Fruit fly (Drosophila melanogaster) whole organism, embryonic: Measurements from ENCODE around the gene Cad96Cb.

ENCODE experiments used
- B-H2 ChIP-seq: fragments of 200-800 bp; sonication (Bioruptor generic); optimal IDR thresholded peaks from 2 replicates; lab custom pipeline; 2018; ENCODE audit warnings: missing biosample characterization, mild to moderate bottlenecking, missing genetic modification characterization
- CG10565 ChIP-seq: fragments of 200-800 bp; sonication (Bioruptor generic); optimal IDR thresholded peaks from 3 replicates; lab custom pipeline; 2016; ENCODE audit warnings: missing biosample characterization, mild to moderate bottlenecking, missing genetic modification characterization
- CG11085 ChIP-seq: fragments of 200-800 bp; sonication (Bioruptor generic); IDR thresholded peaks from 2 replicates; pipeline ENCODE4 v1.3.6; 2022; ENCODE audit warnings: missing biosample characterization, missing genetic modification characterization
- CG11456 ChIP-seq: fragments of 200-800 bp; sonication (Bioruptor generic); IDR thresholded peaks from 3 replicates; pipeline ENCODE4 v1.3.6; 2022; ENCODE audit warnings: missing biosample characterization, missing genetic modification characterization
- CG11695 ChIP-seq: fragments of 200-800 bp; sonication (Bioruptor generic); IDR thresholded peaks from 3 replicates; pipeline ENCODE4 v1.3.6; 2022; ENCODE audit warnings: missing biosample characterization, missing genetic modification characterization
- CG12104 ChIP-seq: fragments of 200-800 bp; sonication (Bioruptor generic); optimal IDR thresholded peaks from 3 replicates; lab custom pipeline; 2016; ENCODE audit warnings: missing biosample characterization, missing genetic modification characterization
- CG12942 ChIP-seq: fragments of 200-800 bp; sonication (Bioruptor generic); optimal IDR thresholded peaks from 3 replicates; lab custom pipeline; 2016; ENCODE audit warnings: missing biosample characterization, missing genetic modification characterization
- CG1529 ChIP-seq: fragments of 200-800 bp; sonication (Bioruptor generic); optimal IDR thresholded peaks from 3 replicates; lab custom pipeline; 2018; ENCODE audit warnings: missing biosample characterization, missing genetic modification characterization
- CG15696 ChIP-seq: fragments of 200-800 bp; sonication (Bioruptor generic); optimal IDR thresholded peaks from 2 replicates; lab custom pipeline; 2019; ENCODE audit warnings: missing biosample characterization, mild to moderate bottlenecking, missing genetic modification characterization, moderate library complexity
- CG1647 ChIP-seq: fragments of 200-800 bp; sonication (Bioruptor generic); optimal IDR thresholded peaks from 3 replicates; lab custom pipeline; 2016; ENCODE audit warnings: missing biosample characterization, missing genetic modification characterization
- CG18476 ChIP-seq: fragments of 200-800 bp; sonication (Bioruptor generic); optimal IDR thresholded peaks from 2 replicates; lab custom pipeline; 2016; ENCODE audit warnings: missing biosample characterization, mild to moderate bottlenecking, missing genetic modification characterization
- CG2202 ChIP-seq: fragments of 200-800 bp; sonication (Bioruptor generic); optimal IDR thresholded peaks from 2 replicates; lab custom pipeline; 2018; ENCODE audit warnings: missing biosample characterization, mild to moderate bottlenecking, missing genetic modification characterization
- CG3281 ChIP-seq: fragments of 200-800 bp; sonication (Bioruptor generic); optimal IDR thresholded peaks from 3 replicates; lab custom pipeline; 2017; ENCODE audit warnings: missing biosample characterization, mild to moderate bottlenecking, missing genetic modification characterization
- CG3726 ChIP-seq: fragments of 200-800 bp; sonication (Bioruptor generic); IDR thresholded peaks from 3 replicates; pipeline ENCODE4, ENCODE4 v1.3.6; 2022; ENCODE audit warnings: missing biosample characterization, missing genetic modification characterization
- CG3847 ChIP-seq: fragments of 200-800 bp; sonication (Bioruptor generic); IDR thresholded peaks from 2 replicates; pipeline ENCODE4 v1.3.6; 2022; ENCODE audit warnings: missing biosample characterization, missing genetic modification characterization
- CG43689 ChIP-seq: fragments of 200-800 bp; sonication (Bioruptor generic); IDR thresholded peaks from 2 replicates; pipeline ENCODE4 v1.3.6; 2022; ENCODE audit warnings: missing biosample characterization, missing genetic modification characterization
- CG6254 ChIP-seq: fragments of 200-800 bp; sonication (Bioruptor generic); optimal IDR thresholded peaks from 3 replicates; lab custom pipeline; 2017; ENCODE audit warnings: mild to moderate bottlenecking, missing biosample characterization, missing genetic modification reagents, missing genetic modification characterization
- CG7556 ChIP-seq: fragments of 200-800 bp; sonication (Bioruptor generic); optimal IDR thresholded peaks from 2 replicates; lab custom pipeline; 2017; ENCODE audit warnings: missing biosample characterization, mild to moderate bottlenecking, missing genetic modification characterization
- CG7987 ChIP-seq: fragments of 200-800 bp; sonication (Bioruptor generic); optimal IDR thresholded peaks from 2 replicates; lab custom pipeline; 2018; ENCODE audit warnings: missing biosample characterization, mild to moderate bottlenecking, missing genetic modification characterization, moderate library complexity
- CG8089 ChIP-seq: fragments of 200-800 bp; sonication (Bioruptor generic); optimal IDR thresholded peaks from 3 replicates; lab custom pipeline; 2016; ENCODE audit warnings: missing biosample characterization, missing genetic modification characterization
- CG9797 ChIP-seq: fragments of 200-800 bp; sonication (Bioruptor generic); optimal IDR thresholded peaks from 3 replicates; lab custom pipeline; 2018; ENCODE audit warnings: missing biosample characterization, mild to moderate bottlenecking, missing genetic modification characterization
- CG9932 ChIP-seq: fragments of 200-800 bp; sonication (Bioruptor generic); IDR thresholded peaks from 2 replicates; pipeline ENCODE4 v1.3.6; 2022; ENCODE audit warnings: missing biosample characterization, missing genetic modification characterization
- Camta ChIP-seq: fragments of 200-800 bp; sonication (Bioruptor generic); optimal IDR thresholded peaks from 2 replicates; lab custom pipeline; 2016; ENCODE audit warnings: missing biosample characterization, missing genetic modification characterization
- Chrac-16 ChIP-seq: fragments of 200-800 bp; sonication (Bioruptor generic); optimal IDR thresholded peaks from 3 replicates; lab custom pipeline; 2016; ENCODE audit warnings: missing biosample characterization, missing genetic modification characterization
- CkIIα-i1 ChIP-seq: fragments of 200-800 bp; sonication (Bioruptor generic); IDR thresholded peaks from 2 replicates; pipeline ENCODE4 v1.3.6; 2022; ENCODE audit warnings: missing biosample characterization, missing genetic modification characterization
- CrebB ChIP-seq: fragments of 200-800 bp; sonication (Bioruptor generic); optimal IDR thresholded peaks from 3 replicates; lab custom pipeline; 2018; ENCODE audit warnings: missing biosample characterization, mild to moderate bottlenecking, missing genetic modification characterization
- E2f1 ChIP-seq: fragments of 200-800 bp; sonication (Bioruptor generic); IDR thresholded peaks from 2 replicates; pipeline ENCODE4 v1.3.6; 2022; ENCODE audit warnings: missing biosample characterization, missing genetic modification characterization
- ERR ChIP-seq: fragments of 200-800 bp; sonication (Bioruptor generic); optimal IDR thresholded peaks from 2 replicates; lab custom pipeline; 2016; ENCODE audit warnings: missing biosample characterization, missing genetic modification characterization
- Fer3 ChIP-seq: fragments of 200-800 bp; sonication (Bioruptor generic); optimal IDR thresholded peaks from 2 replicates; lab custom pipeline; 2018; ENCODE audit warnings: missing biosample characterization, mild to moderate bottlenecking, missing genetic modification characterization, moderate library complexity
- GATAe ChIP-seq: fragments of 200-800 bp; sonication (Bioruptor generic); conservative IDR thresholded peaks from 2 replicates; pipeline ENCODE4 v1.3.6; 2022; ENCODE audit warnings: missing biosample characterization, missing genetic modification characterization
- Oaz ChIP-seq: fragments of 200-800 bp; sonication (Bioruptor generic); IDR thresholded peaks from 2 replicates; pipeline ENCODE4 v1.3.6; 2022; ENCODE audit warnings: missing biosample characterization, missing genetic modification characterization
- Optix ChIP-seq: fragments of 200-800 bp; sonication (Bioruptor generic); IDR thresholded peaks from 3 replicates; pipeline ENCODE4 v1.3.6; 2022; ENCODE audit warnings: missing biosample characterization, missing genetic modification characterization
- Side ChIP-seq: fragments of 200-800 bp; sonication (Bioruptor generic); optimal IDR thresholded peaks from 2 replicates; lab custom pipeline; 2016; ENCODE audit warnings: missing biosample characterization, missing genetic modification characterization
- TFAM ChIP-seq: fragments of 200-800 bp; sonication (Bioruptor generic); optimal IDR thresholded peaks from 2 replicates; lab custom pipeline; 2017; ENCODE audit warnings: missing biosample characterization, missing genetic modification characterization, inconsistent platforms
- Taf1 ChIP-seq: fragments of 200-800 bp; sonication (Bioruptor generic); IDR thresholded peaks from 2 replicates; pipeline ENCODE4 v1.3.6; 2022; ENCODE audit warnings: missing biosample characterization, missing genetic modification characterization
- croc ChIP-seq: fragments of 200-800 bp; sonication (Bioruptor generic); conservative IDR thresholded peaks from 3 replicates; pipeline ENCODE4 v1.3.6; 2022; ENCODE audit warnings: missing biosample characterization, missing genetic modification characterization
- dm ChIP-seq: fragments of 200-800 bp; sonication (Bioruptor generic); optimal IDR thresholded peaks from 3 replicates; lab custom pipeline; 2016; ENCODE audit warnings: missing biosample characterization, missing genetic modification characterization
- dmrt11E ChIP-seq: fragments of 200-800 bp; sonication (Bioruptor generic); optimal IDR thresholded peaks from 3 replicates; lab custom pipeline; 2018; ENCODE audit warnings: missing biosample characterization, mild to moderate bottlenecking, missing genetic modification characterization, moderate library complexity
- dpn ChIP-seq, 2 experiments: fragments of 200-800 bp; sonication (Bioruptor generic); optimal IDR thresholded peaks; 3 replicates each; lab custom pipeline; 2016; ENCODE audit warnings: missing biosample characterization in 2 of 2, missing genetic modification characterization in 2 of 2
- esg ChIP-seq: fragments of 200-800 bp; sonication (Bioruptor generic); conservative IDR thresholded peaks from 2 replicates; pipeline ENCODE4 v1.3.6; 2022; ENCODE audit warnings: missing biosample characterization, missing genetic modification characterization
- fru ChIP-seq: fragments of >200 bp; optimal IDR thresholded peaks from 2 replicates; lab custom pipeline; 2017
- ftz-f1 ChIP-seq: fragments of 200-800 bp; sonication (Bioruptor generic); optimal IDR thresholded peaks from 2 replicates; lab custom pipeline; 2016; ENCODE audit warnings: missing biosample characterization, missing genetic modification characterization
- gt ChIP-seq: fragments of 200-800 bp; sonication (Bioruptor generic); IDR thresholded peaks from 2 replicates; pipeline ENCODE4 v1.3.6; 2022; ENCODE audit warnings: missing biosample characterization, missing genetic modification characterization
- h ChIP-seq: fragments of >200 bp; optimal IDR thresholded peaks from 2 replicates; lab custom pipeline; 2017
- ham ChIP-seq: fragments of 200-800 bp; sonication (Bioruptor generic); IDR thresholded peaks from 2 replicates; pipeline ENCODE4 v1.3.6; 2022; ENCODE audit warnings: missing biosample characterization, missing genetic modification characterization
- nom ChIP-seq: fragments of 200-800 bp; sonication (Bioruptor generic); optimal IDR thresholded peaks from 2 replicates; lab custom pipeline; 2017; ENCODE audit warnings: missing biosample characterization, missing genetic modification characterization, mild to moderate bottlenecking, moderate library complexity, missing genetic modification reagents
- schlank ChIP-seq: fragments of 200-800 bp; sonication (Bioruptor generic); optimal IDR thresholded peaks from 2 replicates; lab custom pipeline; 2018; ENCODE audit warnings: missing biosample characterization, mild to moderate bottlenecking, missing genetic modification characterization
- ssp ChIP-seq: fragments of 200-800 bp; sonication (Bioruptor generic); IDR thresholded peaks from 2 replicates; pipeline ENCODE4 v1.3.6; 2022; ENCODE audit warnings: missing biosample characterization, missing genetic modification characterization
- tup ChIP-seq: fragments of 200-800 bp; sonication (Bioruptor generic); optimal IDR thresholded peaks from 2 replicates; lab custom pipeline; 2016; ENCODE audit warnings: missing biosample characterization, mild to moderate bottlenecking, missing genetic modification characterization, moderate library complexity
- tx ChIP-seq: fragments of 200-800 bp; sonication (Bioruptor generic); optimal IDR thresholded peaks from 2 replicates; lab custom pipeline; 2016; ENCODE audit warnings: missing biosample characterization, missing genetic modification characterization
- vvl ChIP-seq: fragments of 200-800 bp; sonication (Bioruptor generic); IDR thresholded peaks from 2 replicates; pipeline ENCODE4 v1.3.6; 2022; ENCODE audit warnings: missing biosample characterization, missing genetic modification characterization
- zf30C ChIP-seq: fragments of 200-800 bp; sonication (Bioruptor generic); optimal IDR thresholded peaks from 3 replicates; lab custom pipeline; 2018; ENCODE audit warnings: missing biosample characterization, mild to moderate bottlenecking, missing genetic modification characterization

Cad96Cb gene

dm6 chr3R:25207405-25208003, 24.6 kb downstream of the Cad96Cb start (continued):
- TF ChIP-seq CG3847 (GFP tag; lab: Robert Waterston, UW): peak; percentile 54; the same call in 1 of the 2 replicates
- no peak for TF ChIP-seq ham
- peak; percentile 86 for TF ChIP-seq CG11695
- no peak for TF ChIP-seq GATAe (GFP tag; lab: Robert Waterston, UW)
- TF ChIP-seq CG8089 (GFP tag; lab: Kevin White, UChicago): no peak
- TF ChIP-seq CG12104: peak; percentile 67
- no peak for TF ChIP-seq CG43689 (GFP tag; lab: Robert Waterston, UW)
- peak; percentile 53 for TF ChIP-seq CG12942 (GFP tag; lab: Kevin White, UChicago)
- no peak for TF ChIP-seq h
- peak; percentile 16 for TF ChIP-seq CG7987
- TF ChIP-seq Fer3 (tag; lab: Kevin White, UChicago): peak; percentile 72
- peak; percentile 34 for TF ChIP-seq CrebB (tag; lab: Kevin White, UChicago)
- no peak for TF ChIP-seq fru
- TF ChIP-seq CG7556 (GFP tag; lab: Kevin White, UChicago): peak; percentile 74
- TF ChIP-seq dpn (GFP tag; optimal IDR thresholded peaks at IDR 0.05; lab: Kevin White, UChicago): peak; percentile 41 to 70
- peak; percentile 62; the same call in 1 of the 2 replicates for TF ChIP-seq esg (GFP tag; lab: Robert Waterston, UW)
- TF ChIP-seq CG9932: peak; percentile 55
- peak; percentile 64 for TF ChIP-seq CG1529 (GFP tag; lab: Kevin White, UChicago)
- TF ChIP-seq Taf1 (GFP tag; lab: Robert Waterston, UW): 0 out of 2 replicates have a peak, but pooled peaks have one; percentile 16
- TF ChIP-seq tx (GFP tag; lab: Kevin White, UChicago): peak; percentile 10
- peak; percentile 65 for TF ChIP-seq CG18476 (GFP tag; lab: Kevin White, UChicago)
- TF ChIP-seq CG3281 (GFP tag; lab: Kevin White, UChicago): peak; percentile 75
- peak; percentile 68 for TF ChIP-seq Chrac-16 (GFP tag; lab: Kevin White, UChicago)
- peak; percentile 40 for TF ChIP-seq Camta (GFP tag; lab: Kevin White, UChicago)
- TF ChIP-seq CG9797 (GFP tag; lab: Kevin White, UChicago): no peak
- no peak for TF ChIP-seq TFAM
- TF ChIP-seq Side (GFP tag; lab: Kevin White, UChicago): peak; percentile 33
- peak; percentile 76 for TF ChIP-seq dmrt11E (tag; lab: Kevin White, UChicago)
- peak; percentile 45 for TF ChIP-seq CG2202
- TF ChIP-seq CG3726 (GFP tag; lab: Robert Waterston, UW): 0 out of 3 replicates have a peak, but pooled peaks have one; percentile 61
- peak; percentile 50 for TF ChIP-seq Oaz (GFP tag; lab: Robert Waterston, UW)
- no peak for TF ChIP-seq schlank (tag; lab: Kevin White, UChicago)
- TF ChIP-seq dm (GFP tag; lab: Kevin White, UChicago): no peak
- peak; percentile 0 for TF ChIP-seq tup (GFP tag; lab: Kevin White, UChicago)
- no peak for TF ChIP-seq ERR (GFP tag; lab: Kevin White, UChicago)
- peak; percentile 71 for TF ChIP-seq CG6254 (GFP tag; lab: Kevin White, UChicago)
- no peak for TF ChIP-seq CG10565
- TF ChIP-seq nom (GFP tag; lab: Kevin White, UChicago): peak; percentile 67
- TF ChIP-seq gt (GFP tag; lab: Robert Waterston, UW): no peak
- peak; percentile 59; the same call in 1 of the 3 replicates for TF ChIP-seq CG11456 (GFP tag; lab: Robert Waterston, UW)
- TF ChIP-seq zf30C (GFP tag; lab: Kevin White, UChicago): no peak
- peak; percentile 38; the same call in 1 of the 3 replicates for TF ChIP-seq Optix (GFP tag; lab: Robert Waterston, UW)
- TF ChIP-seq ssp (GFP tag; lab: Robert Waterston, UW): peak; percentile 23; the same call in 1 of the 2 replicates
- peak; percentile 53 for TF ChIP-seq E2f1 (GFP tag; lab: Robert Waterston, UW)
- TF ChIP-seq vvl (GFP tag; lab: Robert Waterston, UW): peak; percentile 82
- TF ChIP-seq CG15696: peak; percentile 64
- TF ChIP-seq croc (GFP tag; lab: Robert Waterston, UW): peak; percentile 70
- peak; percentile 40 for TF ChIP-seq CG1647 (GFP tag; lab: Kevin White, UChicago)
- no peak for TF ChIP-seq ftz-f1 (GFP tag; lab: Kevin White, UChicago)
- TF ChIP-seq B-H2 (GFP tag; lab: Kevin White, UChicago): no peak
- TF ChIP-seq CG11085 (GFP tag; lab: Robert Waterston, UW): no peak
- no peak for TF ChIP-seq CkIIα-i1 (GFP tag; lab: Robert Waterston, UW)
